Worm (Caenorhabditis elegans): ENCODE measurements around the gene dph-5.

The dph-5 gene

ce11 chrII:11400386-11400785 lies 50.4 kb downstream of the dph-5 start:
- no peak for TF ChIP-seq egl-27 (tag; optimal IDR thresholded peaks at IDR 0.05)
- no peak for TF ChIP-seq zag-1 (tag; optimal IDR thresholded peaks at IDR 0.05)
- TF ChIP-seq nhr-237 (tag; optimal IDR thresholded peaks at IDR 0.05): no peak
- TF ChIP-seq unc-62 (GFP tag; optimal IDR thresholded peaks at IDR 0.05 in 1 of 2): peak in 1 of 2 experiments; percentile 61
- no peak for TF ChIP-seq unc-62 (tag; optimal IDR thresholded peaks at IDR 0.05)

Data from whole organism, L4 larva.